Worm (Caenorhabditis elegans): ENCODE data around the gene fbxa-81.

DNA sequence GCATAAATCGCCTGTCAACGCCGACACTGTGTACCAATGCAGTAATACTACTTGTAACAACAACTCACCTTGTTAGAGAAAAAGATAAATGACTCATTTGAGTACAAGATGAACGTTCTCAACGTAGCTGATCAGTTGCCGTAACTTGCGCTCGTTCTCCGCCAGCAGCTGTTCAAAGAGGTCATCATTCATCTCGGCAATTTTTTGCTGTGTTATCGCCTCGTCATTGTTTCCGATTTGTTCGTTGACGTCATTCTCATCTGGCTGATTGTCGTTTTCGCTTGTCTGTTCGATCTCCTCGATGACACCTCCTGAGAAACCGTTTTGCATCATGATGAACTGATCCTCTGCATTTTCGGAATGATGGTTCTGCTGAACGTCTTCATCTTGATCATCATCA lies 38.6 kb downstream of the fbxa-81 start:
- TF ChIP-seq pax-1 (tag; optimal IDR thresholded peaks at IDR 0.05), result no peak
- no peak for TF ChIP-seq sox-4 (tag; optimal IDR thresholded peaks at IDR 0.05)
- no peak for TF ChIP-seq hlh-30 (tag; optimal IDR thresholded peaks at IDR 0.05; ENCODE audit: insufficient read depth)
- TF ChIP-seq tbx-7 (tag; optimal IDR thresholded peaks at IDR 0.05), result no peak
- TF ChIP-seq hlh-15 (tag; optimal IDR thresholded peaks at IDR 0.05), result no peak
- TF ChIP-seq nhr-11 (tag; optimal IDR thresholded peaks at IDR 0.05), result no peak
- TF ChIP-seq ceh-24 (tag; optimal IDR thresholded peaks at IDR 0.05), result no peak
- TF ChIP-seq K09A11.1 (tag; optimal IDR thresholded peaks at IDR 0.05; ENCODE audit: insufficient read depth), result no peak
- TF ChIP-seq dve-1 (tag; optimal IDR thresholded peaks at IDR 0.05), result no peak
- TF ChIP-seq ceh-22 (tag; optimal IDR thresholded peaks at IDR 0.05), result no peak
- TF ChIP-seq zip-5 (tag; optimal IDR thresholded peaks at IDR 0.05), result no peak

Measured in whole organism, late embryonic.